Worm (Caenorhabditis elegans) whole organism, late embryonic: ENCODE data around the gene T08G5.2.
"Not testable (repeated sequence)": the region's sequence is repeated elsewhere in the genome, so short reads cannot be mapped to it uniquely, and the experiment has no call there.

Source experiments
- C38D4.7 ChIP-seq: fragments of 200-800 bp; sonication (Bioruptor generic); optimal IDR thresholded peaks from 2 replicates; lab custom pipeline; 2018; ENCODE audit warnings: mild to moderate bottlenecking, missing genetic modification characterization, moderate library complexity, missing compliant biosample characterization
- ama-1 ChIP-seq: fragments of 150-350 bp; optimal IDR thresholded peaks from 2 replicates; lab custom pipeline; 2014
- ceh-22 ChIP-seq: sonication (generic microtip); optimal IDR thresholded peaks from 2 replicates; lab custom pipeline; 2017; ENCODE audit warnings: missing biosample characterization, missing genetic modification characterization
- dmd-4 ChIP-seq: sonication (generic microtip); optimal IDR thresholded peaks from 2 replicates; lab custom pipeline; 2016; ENCODE audit warnings: borderline replicate concordance, missing genetic modification characterization, missing compliant biosample characterization
- hlh-30 ChIP-seq: sonication (generic microtip); optimal IDR thresholded peaks from 2 replicates; lab custom pipeline; 2017; ENCODE audit warnings: antibody characterized with exemption, missing genetic modification characterization, missing compliant biosample characterization; ENCODE audit not compliant: insufficient read depth
- mec-3 ChIP-seq: sonication (generic microtip); optimal IDR thresholded peaks from 2 replicates; lab custom pipeline; 2016; ENCODE audit warnings: borderline replicate concordance, missing genetic modification characterization, missing compliant biosample characterization
- nhr-11 ChIP-seq: fragments of 150-350 bp; optimal IDR thresholded peaks from 2 replicates; lab custom pipeline; 2014; ENCODE audit warnings: missing biosample characterization, missing genetic modification characterization
- pag-3 ChIP-seq: sonication (generic microtip); optimal IDR thresholded peaks from 2 replicates; lab custom pipeline; 2016; ENCODE audit warnings: missing compliant biosample characterization, missing genetic modification characterization, borderline replicate concordance
- pha-4 ChIP-seq: fragments of 150-350 bp; optimal IDR thresholded peaks from 2 replicates; lab custom pipeline; 2018; ENCODE audit warnings: missing biosample characterization, missing genetic modification reagents, missing genetic modification characterization
- pqm-1 ChIP-seq: sonication (generic microtip); optimal IDR thresholded peaks from 2 replicates; lab custom pipeline; 2016; ENCODE audit warnings: missing genetic modification characterization, missing compliant biosample characterization
- pros-1 ChIP-seq: fragments of 150-350 bp; optimal IDR thresholded peaks from 2 replicates; lab custom pipeline; 2014; ENCODE audit warnings: missing biosample characterization, missing genetic modification reagents, missing genetic modification characterization
- tbx-2 ChIP-seq: sonication (generic microtip); optimal IDR thresholded peaks from 2 replicates; lab custom pipeline; 2016; ENCODE audit warnings: missing genetic modification characterization, missing compliant biosample characterization
- zip-5 ChIP-seq: sonication (generic microtip); optimal IDR thresholded peaks from 2 replicates; lab custom pipeline; 2016; ENCODE audit warnings: missing genetic modification characterization, missing compliant biosample characterization

ce11 chrV:14049274-14049673, 23.2 kb upstream of the T08G5.2 start, which contains the start of gene F58D12.1:
- TF ChIP-seq ama-1 (lab: Kevin White, UChicago); ceh-22 (tag; lab: Kevin White, UChicago); zip-5; pqm-1 (tag; lab: Kevin White, UChicago); C38D4.7; tbx-2; hlh-30; pag-3 (tag; lab: Kevin White, UChicago); nhr-11 (tag; lab: Kevin White, UChicago); pros-1 (tag; lab: Kevin White, UChicago); pha-4 (tag; lab: Kevin White, UChicago); dmd-4 (tag; lab: Kevin White, UChicago); mec-3: not testable (repeated sequence)
